Worm (Caenorhabditis elegans) whole organism, young adult: ENCODE measurements around the gene his-69.

Source experiments
- B0261.1 ChIP-seq: sonication (generic microtip); optimal IDR thresholded peaks from 2 replicates; lab custom pipeline; 2016; ENCODE audit warnings: mild to moderate bottlenecking, missing genetic modification characterization, moderate library complexity, missing compliant biosample characterization
- C17E4.6 ChIP-seq: fragments of 200-800 bp; sonication (Bioruptor generic); IDR thresholded peaks from 2 replicates; pipeline ENCODE4 v1.3.6; 2022; ENCODE audit warnings: missing genetic modification reagents, missing genetic modification characterization, missing compliant biosample characterization
- F10E7.11 ChIP-seq: sonication (generic microtip); optimal IDR thresholded peaks from 2 replicates; lab custom pipeline; 2017; ENCODE audit warnings: mild to moderate bottlenecking, missing genetic modification characterization, moderate library complexity, missing compliant biosample characterization
- F22D6.2 ChIP-seq: sonication (generic microtip); optimal IDR thresholded peaks from 2 replicates; lab custom pipeline; 2016; ENCODE audit warnings: mild to moderate bottlenecking, missing genetic modification characterization, missing compliant biosample characterization
- F33H1.4 ChIP-seq: fragments of 200-800 bp; sonication (Bioruptor generic); IDR thresholded peaks from 2 replicates; pipeline ENCODE4 v1.3.6; 2022; ENCODE audit warnings: missing genetic modification reagents, missing genetic modification characterization, missing compliant biosample characterization
- F52B5.7 ChIP-seq: sonication (generic microtip); optimal IDR thresholded peaks from 2 replicates; lab custom pipeline; 2016; ENCODE audit warnings: mild to moderate bottlenecking, missing genetic modification characterization, missing compliant biosample characterization
- F57C9.4 ChIP-seq: sonication (generic microtip); optimal IDR thresholded peaks from 2 replicates; lab custom pipeline; 2017; ENCODE audit warnings: mild to moderate bottlenecking, missing genetic modification characterization, missing compliant biosample characterization
- Y79H2A.3 ChIP-seq: fragments of 200-800 bp; sonication (Bioruptor generic); conservative IDR thresholded peaks from 2 replicates; pipeline ENCODE4 v1.3.6; 2022; ENCODE audit warnings: missing genetic modification reagents, missing genetic modification characterization, missing compliant biosample characterization
- ZK185.1 ChIP-seq: sonication (generic microtip); optimal IDR thresholded peaks from 2 replicates; lab custom pipeline; 2016; ENCODE audit warnings: mild to moderate bottlenecking, missing genetic modification characterization, missing compliant biosample characterization; ENCODE audit not compliant: poor library complexity, severe bottlenecking
- ama-1 ChIP-seq, 3 experiments: fragments of 150-350 bp in 1 of 3; sonication (generic microtip) in 2 of 3; optimal IDR thresholded peaks; 2 replicates each; lab custom pipeline; 2014 to 2018; ENCODE audit warnings: missing biosample characterization in 2 of 3, missing genetic modification characterization in 2 of 3, missing genetic modification reagents in 2 of 3
- atf-7 ChIP-seq: sonication (generic microtip); optimal IDR thresholded peaks from 2 replicates; lab custom pipeline; 2017; ENCODE audit warnings: mild to moderate bottlenecking, missing genetic modification characterization, missing compliant biosample characterization
- attf-5 ChIP-seq: fragments of 200-800 bp; sonication (Bioruptor generic); optimal IDR thresholded peaks from 2 replicates; lab custom pipeline; 2018; ENCODE audit warnings: mild to moderate bottlenecking, missing genetic modification characterization, missing compliant biosample characterization
- ccch-3 ChIP-seq: fragments of 200-800 bp; sonication (Bioruptor generic); optimal IDR thresholded peaks from 2 replicates; lab custom pipeline; 2018; ENCODE audit warnings: mild to moderate bottlenecking, missing genetic modification characterization, missing compliant biosample characterization
- cebp-1 ChIP-seq, 2 experiments: fragments of 200-800 bp in 1 of 2; sonication (Bioruptor generic) in 1 of 2; sonication (generic microtip) in 1 of 2; IDR thresholded peaks in 1 of 2; optimal IDR thresholded peaks in 1 of 2; 2 replicates each; pipeline versions ENCODE4 v1.3.6 to Lab custom; 2017 to 2022; ENCODE audit warnings: missing compliant biosample characterization in 2 of 2, missing genetic modification characterization in 2 of 2, mild to moderate bottlenecking in 1 of 2, missing genetic modification reagents in 1 of 2, moderate library complexity in 1 of 2
- ceh-58 ChIP-seq: fragments of 200-800 bp; sonication (Bioruptor generic); IDR thresholded peaks from 2 replicates; pipeline ENCODE4 v1.3.6; 2022; ENCODE audit warnings: missing genetic modification characterization, missing compliant biosample characterization
- dox-1 ChIP-seq: fragments of 200-800 bp; sonication (Bioruptor generic); IDR thresholded peaks from 2 replicates; pipeline ENCODE4 v1.3.6; 2022; ENCODE audit warnings: missing genetic modification reagents, missing genetic modification characterization, missing compliant biosample characterization
- dpff-1 ChIP-seq: sonication (generic microtip); optimal IDR thresholded peaks from 2 replicates; lab custom pipeline; 2017; ENCODE audit warnings: mild to moderate bottlenecking, missing genetic modification characterization, missing compliant biosample characterization
- dpl-1 ChIP-seq: fragments of 150-350 bp; optimal IDR thresholded peaks from 2 replicates; lab custom pipeline; 2014; ENCODE audit warnings: missing biosample characterization, missing genetic modification reagents, missing genetic modification characterization
- egl-18 ChIP-seq: fragments of 200-800 bp; sonication (Bioruptor generic); IDR thresholded peaks from 2 replicates; pipeline ENCODE4 v1.3.6; 2022; ENCODE audit warnings: missing genetic modification reagents, missing genetic modification characterization, missing compliant biosample characterization
- egrh-3 ChIP-seq: fragments of 200-800 bp; sonication (Bioruptor generic); IDR thresholded peaks from 2 replicates; pipeline ENCODE4 v1.3.6; 2022; ENCODE audit warnings: missing genetic modification reagents, missing genetic modification characterization, missing compliant biosample characterization
- ekl-4 ChIP-seq: fragments of 200-800 bp; sonication (Bioruptor generic); IDR thresholded peaks from 2 replicates; pipeline ENCODE4 v1.3.6; 2022; ENCODE audit warnings: missing genetic modification reagents, missing genetic modification characterization, missing compliant biosample characterization
- gei-17 ChIP-seq: fragments of 200-800 bp; sonication (Bioruptor generic); optimal IDR thresholded peaks from 2 replicates; lab custom pipeline; 2018; ENCODE audit warnings: mild to moderate bottlenecking, missing genetic modification characterization, missing compliant biosample characterization
- hlh-12 ChIP-seq: sonication (generic microtip); optimal IDR thresholded peaks from 2 replicates; lab custom pipeline; 2016; ENCODE audit warnings: missing genetic modification characterization, missing compliant biosample characterization
- hsf-1 ChIP-seq: fragments of 200-800 bp; sonication (Bioruptor generic); IDR thresholded peaks from 2 replicates; pipeline ENCODE4 v1.3.6; 2022; ENCODE audit warnings: missing genetic modification reagents, missing genetic modification characterization, missing compliant biosample characterization
- let-607 ChIP-seq, 2 experiments: fragments of 200-800 bp in 1 of 2; sonication (Bioruptor generic) in 1 of 2; sonication (generic microtip) in 1 of 2; optimal IDR thresholded peaks; 2 replicates each; lab custom pipeline; 2016 to 2018; ENCODE audit warnings: mild to moderate bottlenecking in 2 of 2, missing compliant biosample characterization in 2 of 2, missing genetic modification characterization in 2 of 2, moderate library complexity in 2 of 2, missing genotype in 1 of 2
- lir-1 ChIP-seq: fragments of 200-800 bp; sonication (Bioruptor generic); conservative IDR thresholded peaks from 2 replicates; pipeline ENCODE4 v1.3.6; 2022; ENCODE audit warnings: missing genetic modification reagents, missing genetic modification characterization, missing compliant biosample characterization
- madf-10 ChIP-seq: sonication (generic microtip); optimal IDR thresholded peaks from 2 replicates; lab custom pipeline; 2016; ENCODE audit warnings: mild to moderate bottlenecking, missing genetic modification characterization, missing compliant biosample characterization
- madf-3 ChIP-seq: fragments of 200-800 bp; sonication (Bioruptor generic); IDR thresholded peaks from 2 replicates; pipeline ENCODE4 v1.3.6; 2022; ENCODE audit warnings: missing genetic modification reagents, missing genetic modification characterization, missing compliant biosample characterization
- madf-6 ChIP-seq: fragments of 200-800 bp; sonication (Bioruptor generic); IDR thresholded peaks from 2 replicates; pipeline ENCODE4 v1.3.6; 2022; ENCODE audit warnings: missing genetic modification reagents, missing genetic modification characterization, missing compliant biosample characterization
- mel-28 ChIP-seq: sonication (generic microtip); optimal IDR thresholded peaks from 2 replicates; lab custom pipeline; 2016; ENCODE audit warnings: borderline replicate concordance, mild to moderate bottlenecking, missing genetic modification characterization, missing compliant biosample characterization
- mes-4 ChIP-seq: sonication (generic microtip); optimal IDR thresholded peaks from 2 replicates; lab custom pipeline; 2016; ENCODE audit warnings: missing genotype, missing genetic modification characterization, missing compliant biosample characterization
- nfya-2 ChIP-seq: fragments of 200-800 bp; sonication (Bioruptor generic); IDR thresholded peaks from 2 replicates; pipeline ENCODE4 v1.3.6; 2022; ENCODE audit warnings: missing genetic modification reagents, missing genetic modification characterization, missing compliant biosample characterization
- nhr-27 ChIP-seq: fragments of 200-800 bp; sonication (Bioruptor generic); optimal IDR thresholded peaks from 2 replicates; lab custom pipeline; 2018; ENCODE audit warnings: mild to moderate bottlenecking, missing genetic modification characterization, moderate library complexity, missing compliant biosample characterization
- rcor-1 ChIP-seq: fragments of 200-800 bp; sonication (Bioruptor generic); IDR thresholded peaks from 2 replicates; pipeline ENCODE4 v1.3.6; 2022; ENCODE audit warnings: missing genetic modification reagents, missing genetic modification characterization, missing compliant biosample characterization
- repo-1 ChIP-seq: sonication (generic microtip); optimal IDR thresholded peaks from 2 replicates; lab custom pipeline; 2017; ENCODE audit warnings: mild to moderate bottlenecking, missing genetic modification characterization, missing compliant biosample characterization
- rpc-1 ChIP-seq, 2 experiments: fragments of 150-350 bp in 1 of 2; sonication (generic microtip) in 1 of 2; optimal IDR thresholded peaks; 2 replicates each; lab custom pipeline; 2014 to 2018; ENCODE audit warnings: missing biosample characterization in 1 of 2, missing genetic modification characterization in 1 of 2, missing genetic modification reagents in 1 of 2, missing genotype in 1 of 2
- snpc-1.1 ChIP-seq: sonication (generic microtip); optimal IDR thresholded peaks from 2 replicates; lab custom pipeline; 2017; ENCODE audit warnings: missing genetic modification characterization, mild to moderate bottlenecking, missing compliant biosample characterization, antibody characterized with exemption, moderate library complexity, missing genotype, missing genetic modification reagents; ENCODE audit not compliant: insufficient read depth
- snpc-1.3 ChIP-seq: sonication (generic microtip); optimal IDR thresholded peaks from 2 replicates; lab custom pipeline; 2017; ENCODE audit warnings: missing genetic modification characterization, mild to moderate bottlenecking, missing compliant biosample characterization, antibody characterized with exemption, moderate library complexity, missing genotype, missing genetic modification reagents; ENCODE audit not compliant: insufficient read depth
- snpc-3.4 ChIP-seq: sonication (generic microtip); optimal IDR thresholded peaks from 2 replicates; lab custom pipeline; 2017; ENCODE audit warnings: missing genetic modification characterization, mild to moderate bottlenecking, missing compliant biosample characterization, antibody characterized with exemption, moderate library complexity, missing genotype, missing genetic modification reagents
- snpc-4 ChIP-seq, 5 experiments: fragments of 150-350 bp in 1 of 5; sonication (generic microtip) in 4 of 5; optimal IDR thresholded peaks; 2 replicates each; lab custom pipeline; 2014 to 2018; ENCODE audit warnings: missing genetic modification characterization in 5 of 5, missing biosample characterization in 3 of 5, antibody characterized with exemption in 2 of 5, mild to moderate bottlenecking in 2 of 5, missing compliant biosample characterization in 2 of 5, missing genotype in 2 of 5, moderate library complexity in 2 of 5, missing genetic modification reagents in 1 of 5
- tbp1 ChIP-seq: fragments of 200-800 bp; sonication (Bioruptor generic); optimal IDR thresholded peaks from 2 replicates; lab custom pipeline; 2018; ENCODE audit warnings: mild to moderate bottlenecking, missing genetic modification characterization, missing compliant biosample characterization
- tbx-9 ChIP-seq: sonication (generic microtip); optimal IDR thresholded peaks from 2 replicates; lab custom pipeline; 2016; ENCODE audit warnings: borderline replicate concordance, missing genetic modification characterization, inconsistent platforms, missing compliant biosample characterization
- ztf-26 ChIP-seq: sonication (generic microtip); optimal IDR thresholded peaks from 2 replicates; lab custom pipeline; 2017; ENCODE audit warnings: missing genetic modification characterization, missing compliant biosample characterization
- ztf-28 ChIP-seq: fragments of 200-800 bp; sonication (Bioruptor generic); IDR thresholded peaks from 2 replicates; pipeline ENCODE4 v1.3.6; 2022; ENCODE audit warnings: missing genetic modification reagents, missing genetic modification characterization, missing compliant biosample characterization

his-69 gene

DNA sequence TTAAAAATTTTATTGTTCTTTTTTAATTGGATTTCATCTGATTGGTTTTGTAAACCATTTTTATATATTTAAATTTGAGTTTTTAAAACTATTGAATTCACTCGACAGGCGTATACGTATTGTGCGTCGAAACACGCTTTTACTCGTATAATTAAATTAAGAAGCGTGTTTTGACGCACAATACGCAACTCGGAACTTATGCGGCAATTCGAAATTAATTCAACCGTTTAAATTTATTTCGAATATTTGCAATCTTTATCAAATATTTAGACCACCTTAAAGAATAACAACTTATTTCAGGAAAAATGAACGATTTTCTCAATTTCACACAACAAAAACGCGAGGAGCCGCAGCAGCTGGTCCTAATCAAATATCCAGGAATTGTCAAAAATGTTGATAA, 36.7 kb downstream of the his-69 start, which contains the start of gene tftc-5:
Gene tftc-5 (plus strand): TSS at position 301 of the 400 bp plus-strand sequence.
- TF ChIP-seq snpc-3.4 (peak; percentile 7), madf-10 (tag; lab: Kevin White, UChicago) (no peak)

- TF ChIP-seq tbx-9 (tag; lab: Kevin White, UChicago) (no peak), ekl-4 (GFP tag; lab: Robert Waterston, UW) (peak; percentile 88), mel-28 (tag; lab: Kevin White, UChicago) (no peak), egl-18 (GFP tag; lab: Robert Waterston, UW) (0 out of 2 replicates have a peak, but pooled peaks have one; percentile 7), snpc-1.1 (peak; percentile 70), dpff-1 (tag; lab: Kevin White, UChicago) (no peak), ama-1 (optimal IDR thresholded peaks at IDR 0.05; lab: Kevin White, UChicago) (no peak), ama-1 (GFP tag; optimal IDR thresholded peaks at IDR 0.05; lab: Kevin White, UChicago) (peak in 1 of 2 experiments; percentile 41), madf-6 (GFP tag; lab: Robert Waterston, UW) (peak; percentile 99), madf-3 (GFP tag; lab: Robert Waterston, UW) (peak; percentile 95), ZK185.1 (tag; lab: Kevin White, UChicago) (peak; percentile 9), atf-7 (tag; lab: Kevin White, UChicago) (no peak), snpc-4 (GFP tag; optimal IDR thresholded peaks at IDR 0.05; lab: Kevin White, UChicago) (peak; percentile 27), snpc-4 (tag; optimal IDR thresholded peaks at IDR 0.05; lab: Kevin White, UChicago) (peak; percentile 31 to 61 (median 50)), rpc-1 (optimal IDR thresholded peaks at IDR 0.05; lab: Kevin White, UChicago) (peak; percentile 9), rpc-1 (tag; optimal IDR thresholded peaks at IDR 0.05; lab: Kevin White, UChicago) (no peak), ztf-26 (no peak), madf-10 (tag; lab: Kevin White, UChicago) (no peak), dpl-1 (GFP tag; lab: Kevin White, UChicago) (peak; percentile 96), rcor-1 (GFP tag; lab: Robert Waterston, UW) (peak; percentile 83), nfya-2 (GFP tag; lab: Robert Waterston, UW) (no peak), F22D6.2 (no peak), B0261.1 (tag; lab: Kevin White, UChicago) (no peak), cebp-1 (GFP tag; IDR thresholded peaks at IDR 0.05; lab: Robert Waterston, UW) (no peak), cebp-1 (tag; optimal IDR thresholded peaks at IDR 0.05; lab: Kevin White, UChicago) (peak; percentile 53), repo-1 (tag; lab: Kevin White, UChicago) (no peak), gei-17 (no peak), snpc-1.3 (tag; lab: Kevin White, UChicago) (peak; percentile 73), dox-1 (GFP tag; lab: Robert Waterston, UW) (peak; percentile 92), mes-4 (tag; lab: Kevin White, UChicago) (no peak), attf-5 (GFP tag; lab: Kevin White, UChicago) (peak; percentile 13), tbp1 (GFP tag; lab: Kevin White, UChicago) (peak; percentile 65), ztf-28 (GFP tag; lab: Robert Waterston, UW) (peak; percentile 84; the same call in 1 of the 2 replicates), hlh-12 (tag; lab: Kevin White, UChicago) (no peak), nhr-27 (tag; lab: Kevin White, UChicago) (no peak), egrh-3 (GFP tag; lab: Robert Waterston, UW) (0 out of 2 replicates have a peak, but pooled peaks have one; percentile 16), let-607 (tag; optimal IDR thresholded peaks at IDR 0.05; lab: Kevin White, UChicago) (no peak), F10E7.11 (tag; lab: Kevin White, UChicago) (no peak), hsf-1 (GFP tag; lab: Robert Waterston, UW) (peak; percentile 98), Y79H2A.3 (peak; percentile 88), F33H1.4 (peak; percentile 86), F52B5.7 (tag; lab: Kevin White, UChicago) (no peak), ceh-58 (GFP tag; lab: Robert Waterston, UW) (no peak), lir-1 (GFP tag; lab: Robert Waterston, UW) (peak; percentile 81), C17E4.6 (GFP tag; lab: Robert Waterston, UW) (peak; percentile 86), ccch-3 (GFP tag; lab: Kevin White, UChicago) (no peak), F57C9.4 (tag; lab: Kevin White, UChicago) (no peak)
These were observed 38.7 kb downstream of the his-69 start, which contains the start of gene snpc-3.4 for ce11 chrIII:4019801-4020200. TSS of gene snpc-3.4 (plus strand) at chrIII:4020037.
